Fruit fly (Drosophila melanogaster): ENCODE results near the gene pip.

DNA sequence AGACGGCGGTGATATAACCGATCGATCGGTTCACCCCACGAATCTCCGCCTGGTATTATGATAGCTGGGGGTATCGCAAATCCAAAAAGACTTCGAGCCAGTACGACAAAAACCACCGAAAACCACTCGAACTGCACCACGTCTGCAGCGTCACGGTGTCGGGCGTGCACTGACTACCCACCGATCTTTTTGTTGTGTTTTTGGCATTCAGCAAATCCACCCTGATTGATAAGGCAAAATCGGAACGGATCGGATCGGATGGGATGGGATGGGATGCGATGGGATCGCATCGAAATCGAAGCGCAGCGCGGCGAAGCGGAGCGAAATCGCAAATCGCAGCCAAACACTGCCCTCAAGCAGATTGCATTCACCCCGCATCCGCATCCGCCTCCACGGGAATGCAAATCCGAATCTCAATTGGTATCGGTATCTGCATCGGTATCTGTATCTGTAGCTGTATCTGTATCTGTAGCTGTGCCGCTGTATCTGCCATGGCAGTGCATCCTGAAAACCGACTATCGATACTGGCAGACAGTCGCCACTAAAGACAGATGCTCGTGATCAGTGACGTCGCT, 48.9 kb downstream of the pip start:
- no peak for TF ChIP-seq h (optimal IDR thresholded peaks at IDR 0.05)
- no peak for TF ChIP-seq Sin3A (optimal IDR thresholded peaks at IDR 0.05)
- no peak for TF ChIP-seq psq (optimal IDR thresholded peaks at IDR 0.05)
- TF ChIP-seq Myc (optimal IDR thresholded peaks at IDR 0.05): no peak

Data from Kc167 (cell line).